Worm (Caenorhabditis elegans) whole organism, mixed stage, embryonic: ENCODE data around the gene ZK829.9.

Source experiments
- M03D4.4 ChIP-seq: sonication (generic microtip); optimal IDR thresholded peaks from 2 replicates; lab custom pipeline; 2017; ENCODE audit warnings: mild to moderate bottlenecking, missing genetic modification characterization, missing compliant biosample characterization
- bed-3 ChIP-seq: fragments of 200-800 bp; sonication (Bioruptor generic); optimal IDR thresholded peaks from 3 replicates; lab custom pipeline; 2018; ENCODE audit warnings: mild to moderate bottlenecking, missing genetic modification characterization, moderate library complexity, missing compliant biosample characterization
- blmp-1 ChIP-seq: fragments of 150-350 bp; optimal IDR thresholded peaks from 2 replicates; lab custom pipeline; 2014; ENCODE audit warnings: missing biosample characterization, missing genetic modification characterization
- ceh-43 ChIP-seq: fragments of 200-800 bp; sonication (Bioruptor generic); optimal IDR thresholded peaks from 2 replicates; lab custom pipeline; 2018; ENCODE audit warnings: mild to moderate bottlenecking, missing genetic modification characterization, moderate library complexity, missing compliant biosample characterization
- ceh-83 ChIP-seq: fragments of 200-800 bp; sonication (Bioruptor generic); optimal IDR thresholded peaks from 2 replicates; lab custom pipeline; 2018; ENCODE audit warnings: mild to moderate bottlenecking, missing genetic modification characterization, missing compliant biosample characterization
- ces-1 ChIP-seq: fragments of 150-350 bp; optimal IDR thresholded peaks from 2 replicates; lab custom pipeline; 2014; ENCODE audit warnings: missing biosample characterization, missing genetic modification reagents, missing genetic modification characterization
- cnd-1 ChIP-seq: fragments of 200-800 bp; sonication (Bioruptor generic); optimal IDR thresholded peaks from 2 replicates; lab custom pipeline; 2018; ENCODE audit warnings: mild to moderate bottlenecking, missing genetic modification characterization, missing compliant biosample characterization
- drap-1 ChIP-seq: fragments of 200-800 bp; sonication (Bioruptor generic); optimal IDR thresholded peaks from 3 replicates; lab custom pipeline; 2018; ENCODE audit warnings: mild to moderate bottlenecking, missing genetic modification characterization, missing compliant biosample characterization
- elt-3 ChIP-seq: fragments of 150-350 bp; optimal IDR thresholded peaks from 2 replicates; lab custom pipeline; 2014; ENCODE audit warnings: missing biosample characterization, missing genetic modification characterization
- flh-1 ChIP-seq: fragments of 200-800 bp; sonication (Bioruptor generic); optimal IDR thresholded peaks from 2 replicates; lab custom pipeline; 2018; ENCODE audit warnings: mild to moderate bottlenecking, missing genetic modification characterization, moderate library complexity, missing compliant biosample characterization
- ham-2 ChIP-seq: fragments of 200-800 bp; sonication (Bioruptor generic); optimal IDR thresholded peaks from 2 replicates; lab custom pipeline; 2018; ENCODE audit warnings: mild to moderate bottlenecking, missing genetic modification characterization, missing compliant biosample characterization
- hlh-1 ChIP-seq: fragments of 150-350 bp; optimal IDR thresholded peaks from 2 replicates; lab custom pipeline; 2014; ENCODE audit warnings: missing biosample characterization, missing genetic modification reagents, missing genetic modification characterization
- lin-13 ChIP-seq: fragments of 150-350 bp; optimal IDR thresholded peaks from 2 replicates; lab custom pipeline; 2014; ENCODE audit warnings: missing biosample characterization, missing genetic modification characterization
- lin-32 ChIP-seq: fragments of 200-800 bp; sonication (Bioruptor generic); optimal IDR thresholded peaks from 2 replicates; lab custom pipeline; 2018; ENCODE audit warnings: mild to moderate bottlenecking, missing genetic modification characterization, missing compliant biosample characterization
- lsy-2 ChIP-seq: fragments of 150-350 bp; optimal IDR thresholded peaks from 2 replicates; lab custom pipeline; 2014; ENCODE audit warnings: missing biosample characterization, missing genetic modification characterization
- mep-1 ChIP-seq: fragments of 150-350 bp; optimal IDR thresholded peaks from 2 replicates; lab custom pipeline; 2017; ENCODE audit warnings: missing biosample characterization, missing genetic modification reagents, missing genetic modification characterization, inconsistent platforms
- mls-2 ChIP-seq: sonication (generic microtip); optimal IDR thresholded peaks from 2 replicates; lab custom pipeline; 2016; ENCODE audit warnings: mild to moderate bottlenecking, missing genetic modification characterization, moderate library complexity, missing compliant biosample characterization
- nhr-2 ChIP-seq: fragments of 150-350 bp; optimal IDR thresholded peaks from 2 replicates; lab custom pipeline; 2014; ENCODE audit warnings: missing biosample characterization, missing genetic modification characterization
- nhr-237 ChIP-seq: fragments of 150-350 bp; optimal IDR thresholded peaks from 2 replicates; lab custom pipeline; 2014; ENCODE audit warnings: missing biosample characterization, missing genetic modification characterization
- nhr-28 ChIP-seq: fragments of 150-350 bp; optimal IDR thresholded peaks from 2 replicates; lab custom pipeline; 2014; ENCODE audit warnings: missing biosample characterization, missing genetic modification characterization
- pha-4 ChIP-seq: fragments of 150-350 bp; optimal IDR thresholded peaks from 2 replicates; lab custom pipeline; 2018; ENCODE audit warnings: missing biosample characterization, missing genetic modification reagents, missing genetic modification characterization
- sem-2 ChIP-seq: fragments of 200-800 bp; sonication (Bioruptor generic); optimal IDR thresholded peaks from 2 replicates; lab custom pipeline; 2018; ENCODE audit warnings: mild to moderate bottlenecking, missing genetic modification characterization, missing compliant biosample characterization
- snpc-4 ChIP-seq: fragments of 150-350 bp; optimal IDR thresholded peaks from 2 replicates; lab custom pipeline; 2014; ENCODE audit warnings: missing biosample characterization, missing genetic modification characterization
- sptf-1 ChIP-seq: sonication (generic microtip); optimal IDR thresholded peaks from 2 replicates; lab custom pipeline; 2017; ENCODE audit warnings: mild to moderate bottlenecking, missing genetic modification characterization, moderate library complexity, missing compliant biosample characterization
- tbx-8 ChIP-seq: fragments of 200-800 bp; sonication (Bioruptor generic); optimal IDR thresholded peaks from 2 replicates; lab custom pipeline; 2018; ENCODE audit warnings: mild to moderate bottlenecking, missing genetic modification characterization, moderate library complexity, missing compliant biosample characterization
- unc-120 ChIP-seq: sonication (generic microtip); optimal IDR thresholded peaks from 2 replicates; lab custom pipeline; 2017; ENCODE audit warnings: missing genetic modification characterization, missing compliant biosample characterization; ENCODE audit not compliant: poor library complexity, severe bottlenecking
- unc-39 ChIP-seq: fragments of 150-350 bp; optimal IDR thresholded peaks from 2 replicates; lab custom pipeline; 2014; ENCODE audit warnings: missing biosample characterization, missing genetic modification characterization
- unc-62 ChIP-seq: fragments of 150-350 bp; optimal IDR thresholded peaks from 2 replicates; lab custom pipeline; 2014; ENCODE audit warnings: missing biosample characterization, missing genetic modification reagents, missing genetic modification characterization
- zip-8 ChIP-seq: fragments of 150-350 bp; optimal IDR thresholded peaks from 2 replicates; lab custom pipeline; 2014; ENCODE audit warnings: missing biosample characterization, missing genetic modification characterization
- ztf-11 ChIP-seq: fragments of 150-350 bp; optimal IDR thresholded peaks from 2 replicates; lab custom pipeline; 2014; ENCODE audit warnings: missing biosample characterization, missing genetic modification characterization

The ZK829.9 gene

DNA sequence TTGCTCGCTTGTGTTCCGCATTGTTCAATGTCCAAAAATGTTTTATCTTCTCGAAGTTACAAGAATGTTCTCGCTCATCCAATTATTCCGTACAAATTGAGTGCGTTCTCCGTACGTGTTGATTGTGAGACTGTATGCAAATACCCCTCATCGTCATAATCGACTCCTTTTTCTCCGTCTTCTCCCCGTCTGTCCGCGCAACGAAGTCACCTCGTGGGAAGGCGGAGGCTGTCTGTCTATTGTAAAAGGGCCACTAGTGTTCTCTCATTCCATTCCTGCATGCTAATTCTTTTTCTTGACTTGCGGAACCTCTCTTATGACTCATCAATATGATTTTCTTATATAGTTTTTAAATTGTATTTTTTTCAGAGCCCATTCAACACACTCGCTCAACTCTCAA is at the start of gene ZK829.9:
TSS of gene ZK829.9 (plus strand) at position 364 of the 400 bp plus-strand sequence.
- TF ChIP-seq blmp-1 (tag; lab: Kevin White, UChicago): no peak
- TF ChIP-seq M03D4.4 (tag; lab: Kevin White, UChicago): no peak

DNA sequence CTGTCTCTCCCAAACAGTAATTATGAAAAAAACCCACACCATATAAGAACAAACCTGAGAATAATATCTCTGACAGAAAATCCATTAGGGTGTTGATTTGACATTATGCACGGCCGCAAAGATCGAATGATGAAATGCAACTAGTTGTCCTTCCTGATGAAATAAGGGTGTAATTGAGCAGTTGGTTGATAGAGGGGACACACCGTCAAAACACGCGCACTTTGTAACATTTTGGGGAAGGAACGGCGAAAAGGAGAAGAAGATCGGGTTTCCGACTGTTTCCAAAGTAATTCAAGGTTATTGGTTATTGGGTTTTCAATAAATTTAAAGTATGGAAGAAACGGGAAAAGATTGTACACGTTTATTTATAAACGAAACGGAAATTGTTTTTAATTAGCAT is 48.3 kb upstream of the ZK829.9 start, which contains the start of gene ZK822.1:
TSS of gene ZK822.1 (minus strand) at position 121 of the 400 bp plus-strand sequence.
- TF ChIP-seq hlh-1 (tag; lab: Kevin White, UChicago) (peak; percentile 93), cnd-1 (no peak), unc-62 (peak; percentile 18)

ce11 chrIV:11923074-11923473 is 47.3 kb upstream of the ZK829.9 start, which contains the start of gene srlf-31:
Gene srlf-31 (minus strand): TSS chrIV:11923174.
- no peak for TF ChIP-seq ces-1
- no peak for TF ChIP-seq M03D4.4 (tag; lab: Kevin White, UChicago)
- TF ChIP-seq elt-3 (tag; lab: Kevin White, UChicago): no peak
- no peak for TF ChIP-seq mep-1
- TF ChIP-seq bed-3 (GFP tag; lab: Kevin White, UChicago): no peak
- no peak for TF ChIP-seq sptf-1 (tag; lab: Kevin White, UChicago)
- TF ChIP-seq nhr-2 (tag; lab: Kevin White, UChicago): no peak
- TF ChIP-seq ham-2 (GFP tag; lab: Kevin White, UChicago): no peak
- no peak for TF ChIP-seq blmp-1 (tag; lab: Kevin White, UChicago)
- TF ChIP-seq mls-2 (tag; lab: Kevin White, UChicago): no peak
- TF ChIP-seq lin-13 (tag; lab: Kevin White, UChicago): no peak
- no peak for TF ChIP-seq nhr-28 (tag; lab: Kevin White, UChicago)
- no peak for TF ChIP-seq unc-62
- no peak for TF ChIP-seq tbx-8 (GFP tag; lab: Kevin White, UChicago)
- no peak for TF ChIP-seq flh-1
- TF ChIP-seq, all 35 proteins: peak for 0

ce11 chrIV:11924092-11924491 is 46.2 kb upstream of the ZK829.9 start:
- TF ChIP-seq nhr-2 (tag; lab: Kevin White, UChicago): peak; percentile 32
- TF ChIP-seq unc-39 (tag; lab: Kevin White, UChicago): no peak
- TF ChIP-seq ham-2 (GFP tag; lab: Kevin White, UChicago): no peak
- TF ChIP-seq nhr-28 (tag; lab: Kevin White, UChicago): no peak

ce11 chrIV:11925346-11926075 is 44.8 kb upstream of the ZK829.9 start, which contains the start of the genes srlf-33 and srlf-32:
Gene srlf-33 (minus strand): TSS chrIV:11925446.
Gene srlf-32 (plus strand): TSS chrIV:11926025.
- no peak for TF ChIP-seq pha-4 (tag; lab: Kevin White, UChicago)
- TF ChIP-seq lsy-2 (tag; lab: Kevin White, UChicago): no peak
- no peak for TF ChIP-seq M03D4.4 (tag; lab: Kevin White, UChicago)
- no peak for TF ChIP-seq zip-8 (tag; lab: Kevin White, UChicago)
- TF ChIP-seq nhr-237 (tag; lab: Kevin White, UChicago): no peak

DNA sequence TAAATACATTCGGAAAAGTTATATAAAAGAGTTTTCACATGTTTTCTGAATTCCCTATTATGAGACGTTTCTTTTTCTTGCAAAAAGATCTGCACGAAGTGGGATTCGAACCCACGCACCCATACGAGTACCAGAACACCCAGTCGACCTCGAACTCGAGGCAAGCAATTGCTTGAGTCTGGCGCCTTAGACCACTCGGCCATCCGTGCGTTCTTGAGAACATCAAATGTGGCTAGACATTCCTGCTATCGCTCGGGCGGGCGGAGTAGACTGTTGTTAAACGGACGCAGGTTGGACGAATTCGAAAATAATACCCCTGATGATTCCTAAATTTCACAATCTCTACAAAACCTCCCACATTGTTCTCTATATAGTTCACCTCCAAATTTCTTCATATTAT is 41.9 kb upstream of the ZK829.9 start:
- TF ChIP-seq mls-2 (tag; lab: Kevin White, UChicago) (peak; percentile 59), nhr-28 (tag; lab: Kevin White, UChicago) (no peak), M03D4.4 (tag; lab: Kevin White, UChicago) (peak; percentile 63), ceh-43 (GFP tag; lab: Kevin White, UChicago) (no peak), flh-1 (no peak), zip-8 (tag; lab: Kevin White, UChicago) (no peak), ztf-11 (no peak), sem-2 (peak; percentile 58), unc-39 (tag; lab: Kevin White, UChicago) (no peak), lin-32 (GFP tag; lab: Kevin White, UChicago) (peak; percentile 32), ceh-83 (GFP tag; lab: Kevin White, UChicago) (peak; percentile 71), snpc-4 (tag; lab: Kevin White, UChicago) (no peak), drap-1 (GFP tag; lab: Kevin White, UChicago) (peak; percentile 52), unc-120 (tag; lab: Kevin White, UChicago) (peak; percentile 33), cnd-1 (peak; percentile 35), blmp-1 (tag; lab: Kevin White, UChicago) (no peak), mep-1 (no peak), ces-1 (no peak), ham-2 (GFP tag; lab: Kevin White, UChicago) (peak; percentile 68), sptf-1 (tag; lab: Kevin White, UChicago) (peak; percentile 26)
